Worm (Caenorhabditis elegans) whole organism, L1 larva: Measurements from ENCODE around the gene C47A10.16.

Source experiments
- irx-1 ChIP-seq: sonication (generic microtip); optimal IDR thresholded peaks from 2 replicates; lab custom pipeline; 2016; ENCODE audit warnings: missing genetic modification characterization, missing compliant biosample characterization
- nhr-19 ChIP-seq: fragments of 200-800 bp; sonication (Bioruptor generic); conservative IDR thresholded peaks from 2 replicates; pipeline ENCODE4 v1.3.6; 2022; ENCODE audit warnings: missing genetic modification characterization, missing compliant biosample characterization
- nhr-71 ChIP-seq: sonication (generic microtip); optimal IDR thresholded peaks from 2 replicates; lab custom pipeline; 2016; ENCODE audit warnings: mild to moderate bottlenecking, missing genetic modification characterization, moderate library complexity, missing compliant biosample characterization
- nhr-90 ChIP-seq: sonication (generic microtip); optimal IDR thresholded peaks from 2 replicates; lab custom pipeline; 2016; ENCODE audit warnings: mild to moderate bottlenecking, missing genetic modification characterization, missing compliant biosample characterization; ENCODE audit not compliant: poor library complexity
- unc-62 ChIP-seq: fragments of 150-350 bp; optimal IDR thresholded peaks from 2 replicates; lab custom pipeline; 2014; ENCODE audit warnings: missing biosample characterization, missing genetic modification reagents, missing genetic modification characterization

C47A10.16 gene

ce11 chrV:17718647-17719046 is 46.3 kb downstream of the C47A10.16 start, which contains the start of gene str-77:
str-77 (plus strand) TSS chrV:17718947.
- TF ChIP-seq unc-62 (GFP tag; lab: Kevin White, UChicago) = no peak
- no peak for TF ChIP-seq irx-1 (tag; lab: Kevin White, UChicago)
- TF ChIP-seq nhr-71 (tag; lab: Kevin White, UChicago) = no peak
- no peak for TF ChIP-seq nhr-19 (GFP tag; lab: Robert Waterston, UW)
- no peak for TF ChIP-seq nhr-90 (tag; lab: Kevin White, UChicago)
